Fruit fly (Drosophila melanogaster) whole organism, embryonic: ENCODE measurements around the gene CG7945.

ENCODE experiments used
- Abd-B ChIP-seq: fragments of 200-800 bp; sonication (Bioruptor generic); optimal IDR thresholded peaks from 2 replicates; lab custom pipeline; 2018; ENCODE audit warnings: missing biosample characterization, mild to moderate bottlenecking, missing genetic modification characterization, moderate library complexity
- BtbVII ChIP-seq: fragments of 200-800 bp; sonication (Bioruptor generic); optimal IDR thresholded peaks from 3 replicates; lab custom pipeline; 2017; ENCODE audit warnings: missing biosample characterization, mild to moderate bottlenecking, missing genetic modification characterization
- CG10147 ChIP-seq: fragments of 200-800 bp; sonication (Bioruptor generic); optimal IDR thresholded peaks from 2 replicates; lab custom pipeline; 2019; ENCODE audit warnings: missing biosample characterization, mild to moderate bottlenecking, missing genetic modification characterization, moderate library complexity
- CG10321 ChIP-seq: fragments of 200-800 bp; sonication (Bioruptor generic); IDR thresholded peaks from 2 replicates; pipeline ENCODE4 v1.3.6; 2022; ENCODE audit warnings: missing biosample characterization, missing genetic modification characterization
- CG11093 ChIP-seq: fragments of 200-800 bp; sonication (Bioruptor generic); IDR thresholded peaks from 3 replicates; pipeline ENCODE4 v1.3.6; 2022; ENCODE audit warnings: missing biosample characterization, missing genetic modification characterization
- CG11398 ChIP-seq: fragments of 200-800 bp; sonication (Bioruptor generic); optimal IDR thresholded peaks from 2 replicates; lab custom pipeline; 2016; ENCODE audit warnings: missing biosample characterization, missing genetic modification characterization
- CG12104 ChIP-seq: fragments of 200-800 bp; sonication (Bioruptor generic); optimal IDR thresholded peaks from 3 replicates; lab custom pipeline; 2016; ENCODE audit warnings: missing biosample characterization, missing genetic modification characterization
- CG13775 ChIP-seq: fragments of 200-800 bp; sonication (Bioruptor generic); optimal IDR thresholded peaks from 3 replicates; lab custom pipeline; 2017; ENCODE audit warnings: missing biosample characterization, mild to moderate bottlenecking, missing genetic modification characterization
- CG14050 ChIP-seq: fragments of 200-800 bp; sonication (Bioruptor generic); IDR thresholded peaks from 3 replicates; pipeline ENCODE4 v1.3.6; 2022; ENCODE audit warnings: missing biosample characterization, missing genetic modification characterization
- CG14710 ChIP-seq: fragments of 200-800 bp; sonication (Bioruptor generic); optimal IDR thresholded peaks from 3 replicates; lab custom pipeline; 2019; ENCODE audit warnings: missing biosample characterization, mild to moderate bottlenecking, missing genetic modification characterization, moderate library complexity
- CG15601 ChIP-seq: fragments of 200-800 bp; sonication (Bioruptor generic); optimal IDR thresholded peaks from 3 replicates; lab custom pipeline; 2019; ENCODE audit warnings: missing biosample characterization, mild to moderate bottlenecking, missing genetic modification characterization, moderate library complexity
- CG17186 ChIP-seq: fragments of 200-800 bp; sonication (Bioruptor generic); optimal IDR thresholded peaks from 3 replicates; lab custom pipeline; 2017; ENCODE audit warnings: missing biosample characterization, missing genetic modification reagents, missing genetic modification characterization
- CG17912 ChIP-seq: fragments of 200-800 bp; sonication (Bioruptor generic); optimal IDR thresholded peaks from 2 replicates; lab custom pipeline; 2018; ENCODE audit warnings: missing biosample characterization, mild to moderate bottlenecking, missing genetic modification characterization
- CG18262 ChIP-seq: fragments of 200-800 bp; optimal IDR thresholded peaks from 3 replicates; lab custom pipeline; 2019; ENCODE audit warnings: missing biosample characterization, mild to moderate bottlenecking, missing genetic modification characterization, moderate library complexity
- CG31441 ChIP-seq: fragments of 200-800 bp; sonication (Bioruptor generic); IDR thresholded peaks from 2 replicates; pipeline ENCODE4 v1.3.6; 2022; ENCODE audit warnings: missing biosample characterization, missing genetic modification characterization
- CG3163 ChIP-seq: fragments of 200-800 bp; sonication (Bioruptor generic); optimal IDR thresholded peaks from 3 replicates; lab custom pipeline; 2016; ENCODE audit warnings: missing biosample characterization, missing genetic modification characterization
- CG4707 ChIP-seq: fragments of 200-800 bp; sonication (Bioruptor generic); optimal IDR thresholded peaks from 2 replicates; lab custom pipeline; 2018; ENCODE audit warnings: missing biosample characterization, mild to moderate bottlenecking, missing genetic modification characterization, moderate library complexity
- CG5953 ChIP-seq: fragments of 200-800 bp; sonication (Bioruptor generic); IDR thresholded peaks from 2 replicates; pipeline ENCODE4 v1.3.6; 2022; ENCODE audit warnings: missing biosample characterization, missing genetic modification characterization
- CG8478 ChIP-seq: fragments of >200 bp; optimal IDR thresholded peaks from 2 replicates; lab custom pipeline; 2018
- Chrac-16 ChIP-seq: fragments of 200-800 bp; sonication (Bioruptor generic); optimal IDR thresholded peaks from 3 replicates; lab custom pipeline; 2016; ENCODE audit warnings: missing biosample characterization, missing genetic modification characterization
- CkIIα-i1 ChIP-seq: fragments of 200-800 bp; sonication (Bioruptor generic); IDR thresholded peaks from 2 replicates; pipeline ENCODE4 v1.3.6; 2022; ENCODE audit warnings: missing biosample characterization, missing genetic modification characterization
- Dp ChIP-seq: fragments of 200-800 bp; sonication (Bioruptor generic); optimal IDR thresholded peaks from 2 replicates; lab custom pipeline; 2018; ENCODE audit warnings: missing biosample characterization, mild to moderate bottlenecking, missing genetic modification characterization, moderate library complexity
- Drgx ChIP-seq: fragments of 200-800 bp; sonication (Bioruptor generic); IDR thresholded peaks from 2 replicates; pipeline ENCODE4 v1.3.6; 2022; ENCODE audit warnings: missing biosample characterization, missing genetic modification characterization
- Fer2 ChIP-seq: fragments of 200-800 bp; sonication (Bioruptor generic); optimal IDR thresholded peaks from 2 replicates; lab custom pipeline; 2018; ENCODE audit warnings: missing biosample characterization, mild to moderate bottlenecking, missing genetic modification characterization, moderate library complexity
- H15 ChIP-seq: fragments of 200-800 bp; sonication (Bioruptor generic); IDR thresholded peaks from 3 replicates; pipeline ENCODE4 v1.3.6; 2022; ENCODE audit warnings: missing biosample characterization, missing genetic modification characterization
- HmgD ChIP-seq: fragments of 200-800 bp; sonication (Bioruptor generic); optimal IDR thresholded peaks from 3 replicates; lab custom pipeline; 2016; ENCODE audit warnings: missing biosample characterization, missing genetic modification characterization
- Hsf ChIP-seq: fragments of 200-800 bp; sonication (Bioruptor generic); optimal IDR thresholded peaks from 3 replicates; lab custom pipeline; 2016; ENCODE audit warnings: missing biosample characterization, missing genetic modification characterization
- Myb ChIP-seq: fragments of 200-800 bp; sonication (Bioruptor generic); optimal IDR thresholded peaks from 2 replicates; lab custom pipeline; 2016; ENCODE audit warnings: missing biosample characterization, missing genetic modification characterization
- Ssrp ChIP-seq: fragments of 200-800 bp; sonication (Bioruptor generic); optimal IDR thresholded peaks from 2 replicates; lab custom pipeline; 2018; ENCODE audit warnings: missing biosample characterization, mild to moderate bottlenecking, missing genetic modification characterization, moderate library complexity
- ac ChIP-seq: fragments of 200-800 bp; sonication (Bioruptor generic); optimal IDR thresholded peaks from 3 replicates; lab custom pipeline; 2017; ENCODE audit warnings: missing biosample characterization, mild to moderate bottlenecking, missing genetic modification characterization
- al ChIP-seq: fragments of 200-800 bp; sonication (Bioruptor generic); IDR thresholded peaks from 2 replicates; pipeline ENCODE4 v1.3.6; 2022; ENCODE audit warnings: missing biosample characterization, missing genetic modification characterization
- bcd ChIP-seq: fragments of 200-800 bp; sonication (Bioruptor generic); optimal IDR thresholded peaks from 2 replicates; lab custom pipeline; 2017; ENCODE audit warnings: missing biosample characterization, mild to moderate bottlenecking, missing genetic modification characterization
- bigmax ChIP-seq: fragments of 200-800 bp; sonication (Bioruptor generic); optimal IDR thresholded peaks from 2 replicates; lab custom pipeline; 2018; ENCODE audit warnings: missing biosample characterization, mild to moderate bottlenecking, missing genetic modification characterization
- br ChIP-seq: fragments of >200 bp; optimal IDR thresholded peaks from 2 replicates; lab custom pipeline; 2017
- cas ChIP-seq: fragments of 200-800 bp; sonication (Bioruptor generic); IDR thresholded peaks from 2 replicates; pipeline ENCODE4 v1.3.6; 2022; ENCODE audit warnings: missing biosample characterization, missing genetic modification characterization
- chinmo ChIP-seq: fragments of 200-800 bp; sonication (Bioruptor generic); IDR thresholded peaks from 4 replicates; pipeline ENCODE4 v1.3.6; 2022; ENCODE audit warnings: missing biosample characterization, missing genetic modification characterization; ENCODE audit not compliant: partially characterized antibody
- dpn ChIP-seq, 2 experiments: fragments of 200-800 bp; sonication (Bioruptor generic); optimal IDR thresholded peaks; 3 replicates each; lab custom pipeline; 2016; ENCODE audit warnings: missing biosample characterization in 2 of 2, missing genetic modification characterization in 2 of 2
- eyg ChIP-seq: fragments of 200-800 bp; sonication (Bioruptor generic); optimal IDR thresholded peaks from 3 replicates; lab custom pipeline; 2016; ENCODE audit warnings: missing biosample characterization, missing genetic modification characterization
- gcm2 ChIP-seq: fragments of 200-800 bp; sonication (Bioruptor generic); optimal IDR thresholded peaks from 2 replicates; lab custom pipeline; 2016; ENCODE audit warnings: missing biosample characterization, missing genetic modification characterization
- gt ChIP-seq: fragments of 200-800 bp; sonication (Bioruptor generic); IDR thresholded peaks from 2 replicates; pipeline ENCODE4 v1.3.6; 2022; ENCODE audit warnings: missing biosample characterization, missing genetic modification characterization
- h ChIP-seq: fragments of >200 bp; optimal IDR thresholded peaks from 2 replicates; lab custom pipeline; 2017
- hkb ChIP-seq, 2 experiments: fragments of 200-800 bp in 1 of 2; fragments of >200 bp in 1 of 2; sonication (Bioruptor generic) in 1 of 2; IDR thresholded peaks in 1 of 2; optimal IDR thresholded peaks in 1 of 2; 2 replicates each; pipeline versions ENCODE4 v1.3.6 to Lab custom; 2017 to 2022; ENCODE audit warnings: missing biosample characterization in 1 of 2, missing genetic modification characterization in 1 of 2
- oc ChIP-seq: fragments of 200-800 bp; sonication (Bioruptor generic); optimal IDR thresholded peaks from 2 replicates; lab custom pipeline; 2018; ENCODE audit warnings: missing biosample characterization, mild to moderate bottlenecking, missing genetic modification characterization, moderate library complexity
- org-1 ChIP-seq: fragments of 200-800 bp; sonication (Bioruptor generic); optimal IDR thresholded peaks from 2 replicates; lab custom pipeline; 2017; ENCODE audit warnings: missing biosample characterization, missing genetic modification characterization
- otp ChIP-seq: fragments of 200-800 bp; sonication (Bioruptor generic); IDR thresholded peaks from 3 replicates; pipeline ENCODE4, ENCODE4 v1.3.6; 2022; ENCODE audit warnings: missing biosample characterization, missing genetic modification characterization
- pfk ChIP-seq: fragments of 200-800 bp; sonication (Bioruptor generic); optimal IDR thresholded peaks from 2 replicates; lab custom pipeline; 2018; ENCODE audit warnings: missing biosample characterization, mild to moderate bottlenecking, missing genetic modification characterization, moderate library complexity
- pho ChIP-seq: fragments of 200-800 bp; sonication (Bioruptor generic); optimal IDR thresholded peaks from 2 replicates; lab custom pipeline; 2016; ENCODE audit warnings: missing biosample characterization, missing genetic modification characterization
- ro ChIP-seq: fragments of 200-800 bp; sonication (Bioruptor generic); IDR thresholded peaks from 2 replicates; pipeline ENCODE4 v1.3.6; 2022; ENCODE audit warnings: missing biosample characterization, missing genetic modification characterization
- stc ChIP-seq: fragments of 200-800 bp; sonication (Bioruptor generic); IDR thresholded peaks from 2 replicates; pipeline ENCODE4 v1.3.6; 2022; ENCODE audit warnings: missing biosample characterization, missing genetic modification characterization
- toy ChIP-seq: fragments of 200-800 bp; sonication (Bioruptor generic); IDR thresholded peaks from 2 replicates; pipeline ENCODE4 v1.3.6; 2022; ENCODE audit warnings: missing biosample characterization, missing genetic modification characterization
- zen2 ChIP-seq: fragments of 200-800 bp; sonication (Bioruptor generic); IDR thresholded peaks from 3 replicates; pipeline ENCODE4 v1.3.6; 2022; ENCODE audit warnings: missing biosample characterization, missing genetic modification characterization; ENCODE audit not compliant: partially characterized antibody

The CG7945 gene

dm6 chr3L:15537916-15538581 is 14.1 kb upstream of the CG7945 start (continued):
- TF ChIP-seq Abd-B (GFP tag; lab: Kevin White, UChicago) (peak; percentile 50), zen2 (GFP tag; lab: Robert Waterston, UW) (no peak), CG15601 (tag; lab: Kevin White, UChicago) (peak; percentile 63), CG8478 (no peak), org-1 (peak; percentile 66), CG13775 (GFP tag; lab: Kevin White, UChicago) (peak; percentile 74), CG31441 (peak; percentile 80), CG12104 (GFP tag; lab: Kevin White, UChicago) (peak; percentile 58), H15 (GFP tag; lab: Robert Waterston, UW) (no peak), Myb (GFP tag; lab: Kevin White, UChicago) (peak; percentile 12), CG14050 (GFP tag; lab: Robert Waterston, UW) (no peak), dpn (GFP tag; optimal IDR thresholded peaks at IDR 0.05; lab: Kevin White, UChicago) (peak; percentile 35 to 36), BtbVII (GFP tag; lab: Kevin White, UChicago) (peak; percentile 7), bigmax (GFP tag; lab: Kevin White, UChicago) (no peak), br (lab: Kevin White, UChicago) (no peak), Ssrp (tag; lab: Kevin White, UChicago) (peak; percentile 76), h (lab: Kevin White, UChicago) (no peak), Hsf (GFP tag; lab: Kevin White, UChicago) (peak; percentile 67), CG17912 (GFP tag; lab: Kevin White, UChicago) (no peak), stc (GFP tag; lab: Robert Waterston, UW) (peak; percentile 62), pfk (no peak), CG14710 (tag; lab: Kevin White, UChicago) (peak; percentile 70), Chrac-16 (GFP tag; lab: Kevin White, UChicago) (peak; percentile 50), CG10321 (GFP tag; lab: Robert Waterston, UW) (no peak), CG10147 (GFP tag; lab: Kevin White, UChicago) (peak; percentile 28), bcd (peak; percentile 66), pho (GFP tag; lab: Kevin White, UChicago) (no peak), toy (GFP tag; lab: Robert Waterston, UW) (0 out of 2 replicates have a peak, but pooled peaks have one; percentile 16), cas (GFP tag; lab: Robert Waterston, UW) (no peak), chinmo (GFP tag; lab: Robert Waterston, UW) (0 out of 4 replicates have a peak, but pooled peaks have one; percentile 42), CG5953 (GFP tag; lab: Robert Waterston, UW) (no peak), ac (GFP tag; lab: Kevin White, UChicago) (no peak), CG17186 (GFP tag; lab: Kevin White, UChicago) (no peak), Dp (GFP tag; lab: Kevin White, UChicago) (no peak), CG18262 (peak; percentile 84), HmgD (no peak), CG4707 (GFP tag; lab: Kevin White, UChicago) (no peak), oc (tag; lab: Kevin White, UChicago) (peak; percentile 58), Fer2 (tag; lab: Kevin White, UChicago) (no peak), gt (GFP tag; lab: Robert Waterston, UW) (no peak), hkb (optimal IDR thresholded peaks at IDR 0.05; lab: Kevin White, UChicago) (no peak), hkb (GFP tag; IDR thresholded peaks at IDR 0.05; lab: Robert Waterston, UW) (0 out of 2 replicates have a peak, but pooled peaks have one; percentile 54), ro (no peak), al (GFP tag; lab: Robert Waterston, UW) (no peak), CG3163 (no peak), Drgx (GFP tag; lab: Robert Waterston, UW) (peak; percentile 56), eyg (no peak), gcm2 (GFP tag; lab: Kevin White, UChicago) (no peak), CG11398 (peak; percentile 1), CG11093 (GFP tag; lab: Robert Waterston, UW) (0 out of 3 replicates have a peak, but pooled peaks have one; percentile 43), otp (no peak), CkIIα-i1 (GFP tag; lab: Robert Waterston, UW) (no peak)
